Worm (Caenorhabditis elegans) whole organism, young adult: ENCODE measurements around the gene hlh-30.

Experiments used
- F23B12.7 ChIP-seq: sonication (generic microtip); optimal IDR thresholded peaks from 2 replicates; lab custom pipeline; 2017; ENCODE audit warnings: missing genetic modification characterization, mild to moderate bottlenecking, missing compliant biosample characterization, antibody characterized with exemption, moderate library complexity; ENCODE audit not compliant: insufficient read depth
- F49E8.2 ChIP-seq: sonication (generic microtip); optimal IDR thresholded peaks from 3 replicates; lab custom pipeline; 2017; ENCODE audit warnings: missing genetic modification characterization, mild to moderate bottlenecking, missing compliant biosample characterization, antibody characterized with exemption, moderate library complexity; ENCODE audit not compliant: insufficient read depth
- aptf-2 ChIP-seq: fragments of 200-800 bp; sonication (Bioruptor generic); conservative IDR thresholded peaks from 2 replicates; pipeline ENCODE4 v1.3.6; 2022; ENCODE audit warnings: missing genetic modification reagents, missing genetic modification characterization, missing compliant biosample characterization
- athp-1 ChIP-seq: sonication (generic microtip); optimal IDR thresholded peaks from 2 replicates; lab custom pipeline; 2017; ENCODE audit warnings: mild to moderate bottlenecking, missing genetic modification characterization, missing compliant biosample characterization
- ceh-58 ChIP-seq: fragments of 200-800 bp; sonication (Bioruptor generic); IDR thresholded peaks from 2 replicates; pipeline ENCODE4 v1.3.6; 2022; ENCODE audit warnings: missing genetic modification characterization, missing compliant biosample characterization
- madf-6 ChIP-seq: fragments of 200-800 bp; sonication (Bioruptor generic); IDR thresholded peaks from 2 replicates; pipeline ENCODE4 v1.3.6; 2022; ENCODE audit warnings: missing genetic modification reagents, missing genetic modification characterization, missing compliant biosample characterization

DNA sequence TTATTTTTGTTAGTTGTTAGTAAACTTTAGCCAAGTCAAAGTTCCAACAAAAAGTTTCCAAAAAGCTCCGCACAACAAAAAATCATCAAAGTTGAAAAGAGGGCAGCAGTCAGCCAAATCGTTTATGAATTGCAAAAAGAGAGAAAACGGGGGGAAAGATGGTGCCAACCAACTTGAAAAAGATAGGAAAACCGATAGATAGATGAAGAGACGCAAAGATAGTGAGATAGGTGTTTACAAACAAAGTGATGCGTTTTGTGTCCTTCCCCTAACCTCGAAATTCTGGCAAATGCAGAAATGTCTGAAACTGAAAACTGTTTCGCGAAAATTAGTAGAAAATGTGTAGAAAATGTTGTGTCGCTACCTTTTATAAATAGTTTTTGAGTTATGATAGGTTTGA, 1.3 kb downstream of the hlh-30 start:
- TF ChIP-seq F23B12.7 (tag; lab: Kevin White, UChicago) (no peak), athp-1 (tag; lab: Kevin White, UChicago) (no peak), ceh-58 (GFP tag; lab: Robert Waterston, UW) (no peak), madf-6 (GFP tag; lab: Robert Waterston, UW) (no peak), aptf-2 (GFP tag; lab: Robert Waterston, UW) (no peak), F49E8.2 (tag; lab: Kevin White, UChicago) (no peak)
